Fruit fly (Drosophila melanogaster) whole organism, pupa: ENCODE data around the gene CG5849.

Experiments
- CG15710 ChIP-seq: fragments of 200-800 bp; sonication (Bioruptor generic); optimal IDR thresholded peaks from 2 replicates; lab custom pipeline; 2018; ENCODE audit warnings: missing biosample characterization, mild to moderate bottlenecking, missing genetic modification characterization, moderate library complexity
- CG17806 ChIP-seq: fragments of 200-800 bp; sonication (Bioruptor generic); optimal IDR thresholded peaks from 2 replicates; lab custom pipeline; 2018; ENCODE audit warnings: missing biosample characterization, mild to moderate bottlenecking, missing genetic modification characterization, moderate library complexity
- CG8301 ChIP-seq: fragments of 200-800 bp; sonication (Bioruptor generic); optimal IDR thresholded peaks from 2 replicates; lab custom pipeline; 2018; ENCODE audit warnings: missing biosample characterization, mild to moderate bottlenecking, missing genetic modification characterization
- EcR ChIP-seq: fragments of 200-800 bp; sonication (Bioruptor generic); optimal IDR thresholded peaks from 3 replicates; lab custom pipeline; 2019; ENCODE audit warnings: missing biosample characterization, missing genetic modification characterization, mild to moderate bottlenecking, moderate library complexity, missing genetic modification reagents
- fd96Ca ChIP-seq: fragments of 200-800 bp; sonication (Bioruptor generic); IDR thresholded peaks from 3 replicates; pipeline ENCODE4 v1.3.6; 2022; ENCODE audit warnings: missing biosample characterization, missing genetic modification characterization

- TF ChIP-seq CG8301 (tag; lab: Kevin White, UChicago) (no peak), CG17806 (tag; lab: Kevin White, UChicago) (no peak), fd96Ca (GFP tag; lab: Robert Waterston, UW) (no peak), EcR (GFP tag; lab: Kevin White, UChicago) (no peak), CG15710 (tag; lab: Kevin White, UChicago) (no peak)
Measured at dm6 chr3R:21748954-21749920, 9.3 kb downstream of the CG5849 start, which contains the start of gene CG31233.
